Fruit fly (Drosophila melanogaster) whole organism, pupa: ENCODE measurements around the gene CG31287.

Experiments used
- CG10348 ChIP-seq: fragments of 200-800 bp; sonication (Bioruptor generic); IDR thresholded peaks from 2 replicates; pipeline ENCODE4 v1.3.6; 2022; ENCODE audit warnings: missing biosample characterization, missing genetic modification characterization
- CG12605 ChIP-seq: fragments of 200-800 bp; sonication (Bioruptor generic); IDR thresholded peaks from 2 replicates; pipeline ENCODE4 v1.3.6; 2022; ENCODE audit warnings: missing biosample characterization, missing genetic modification characterization
- CG13204 ChIP-seq: fragments of 200-800 bp; sonication (Bioruptor generic); optimal IDR thresholded peaks from 2 replicates; lab custom pipeline; 2018; ENCODE audit warnings: missing biosample characterization, mild to moderate bottlenecking, missing genetic modification characterization, moderate library complexity
- CG14655 ChIP-seq: fragments of 200-800 bp; sonication (Bioruptor generic); optimal IDR thresholded peaks from 3 replicates; lab custom pipeline; 2017; ENCODE audit warnings: mild to moderate bottlenecking, missing biosample characterization, missing genetic modification reagents, missing genetic modification characterization
- CG15710 ChIP-seq: fragments of 200-800 bp; sonication (Bioruptor generic); optimal IDR thresholded peaks from 2 replicates; lab custom pipeline; 2018; ENCODE audit warnings: missing biosample characterization, mild to moderate bottlenecking, missing genetic modification characterization, moderate library complexity
- CG17806 ChIP-seq: fragments of 200-800 bp; sonication (Bioruptor generic); optimal IDR thresholded peaks from 2 replicates; lab custom pipeline; 2018; ENCODE audit warnings: missing biosample characterization, mild to moderate bottlenecking, missing genetic modification characterization, moderate library complexity
- CG32121 ChIP-seq: fragments of 200-800 bp; sonication (Bioruptor generic); IDR thresholded peaks from 2 replicates; pipeline ENCODE4 v1.3.6; 2022; ENCODE audit warnings: missing biosample characterization, missing genetic modification characterization
- CG34367 ChIP-seq: fragments of 200-800 bp; sonication (Bioruptor generic); optimal IDR thresholded peaks from 2 replicates; lab custom pipeline; 2018; ENCODE audit warnings: missing biosample characterization, mild to moderate bottlenecking, missing genetic modification characterization
- CG4496 ChIP-seq: fragments of 200-800 bp; sonication (Bioruptor generic); IDR thresholded peaks from 3 replicates; pipeline ENCODE4 v1.3.6; 2022; ENCODE audit warnings: missing biosample characterization, missing genetic modification characterization
- CG8159 ChIP-seq: fragments of 200-800 bp; sonication (Bioruptor generic); optimal IDR thresholded peaks from 3 replicates; lab custom pipeline; 2018; ENCODE audit warnings: missing biosample characterization, mild to moderate bottlenecking, missing genetic modification characterization, moderate library complexity
- CG8301 ChIP-seq: fragments of 200-800 bp; sonication (Bioruptor generic); optimal IDR thresholded peaks from 2 replicates; lab custom pipeline; 2018; ENCODE audit warnings: missing biosample characterization, mild to moderate bottlenecking, missing genetic modification characterization
- CG9948 ChIP-seq: fragments of 200-800 bp; sonication (Bioruptor generic); optimal IDR thresholded peaks from 2 replicates; lab custom pipeline; 2018; ENCODE audit warnings: missing biosample characterization, mild to moderate bottlenecking, missing genetic modification characterization, moderate library complexity
- D1 ChIP-seq: fragments of 200-800 bp; sonication (Bioruptor generic); optimal IDR thresholded peaks from 2 replicates; lab custom pipeline; 2018; ENCODE audit warnings: missing biosample characterization, mild to moderate bottlenecking, missing genetic modification characterization, moderate library complexity
- EcR ChIP-seq: fragments of 200-800 bp; sonication (Bioruptor generic); optimal IDR thresholded peaks from 3 replicates; lab custom pipeline; 2019; ENCODE audit warnings: missing biosample characterization, missing genetic modification characterization, mild to moderate bottlenecking, moderate library complexity, missing genetic modification reagents
- Ets98B ChIP-seq: fragments of 200-800 bp; sonication (Bioruptor generic); IDR thresholded peaks from 2 replicates; pipeline ENCODE4 v1.3.6; 2022; ENCODE audit warnings: missing biosample characterization, missing genetic modification characterization
- Pif1A ChIP-seq: fragments of 200-800 bp; sonication (Bioruptor generic); optimal IDR thresholded peaks from 3 replicates; lab custom pipeline; 2016; ENCODE audit warnings: missing biosample characterization, missing genetic modification characterization
- Pif1B ChIP-seq: fragments of 200-800 bp; sonication (Bioruptor generic); optimal IDR thresholded peaks from 3 replicates; lab custom pipeline; 2016; ENCODE audit warnings: missing biosample characterization, missing genetic modification characterization
- Snoo ChIP-seq: fragments of 200-800 bp; sonication (Bioruptor generic); optimal IDR thresholded peaks from 3 replicates; lab custom pipeline; 2017; ENCODE audit warnings: missing biosample characterization, mild to moderate bottlenecking, missing genetic modification characterization, inconsistent platforms
- fd96Ca ChIP-seq: fragments of 200-800 bp; sonication (Bioruptor generic); IDR thresholded peaks from 3 replicates; pipeline ENCODE4 v1.3.6; 2022; ENCODE audit warnings: missing biosample characterization, missing genetic modification characterization
- gl ChIP-seq: fragments of 200-800 bp; sonication (Bioruptor generic); optimal IDR thresholded peaks from 2 replicates; lab custom pipeline; 2018; ENCODE audit warnings: missing biosample characterization, mild to moderate bottlenecking, missing genetic modification characterization
- rn ChIP-seq: fragments of 200-800 bp; sonication (Bioruptor generic); IDR thresholded peaks from 2 replicates; pipeline ENCODE4 v1.3.6; 2022; ENCODE audit warnings: missing biosample characterization, missing genetic modification characterization

The CG31287 gene

DNA sequence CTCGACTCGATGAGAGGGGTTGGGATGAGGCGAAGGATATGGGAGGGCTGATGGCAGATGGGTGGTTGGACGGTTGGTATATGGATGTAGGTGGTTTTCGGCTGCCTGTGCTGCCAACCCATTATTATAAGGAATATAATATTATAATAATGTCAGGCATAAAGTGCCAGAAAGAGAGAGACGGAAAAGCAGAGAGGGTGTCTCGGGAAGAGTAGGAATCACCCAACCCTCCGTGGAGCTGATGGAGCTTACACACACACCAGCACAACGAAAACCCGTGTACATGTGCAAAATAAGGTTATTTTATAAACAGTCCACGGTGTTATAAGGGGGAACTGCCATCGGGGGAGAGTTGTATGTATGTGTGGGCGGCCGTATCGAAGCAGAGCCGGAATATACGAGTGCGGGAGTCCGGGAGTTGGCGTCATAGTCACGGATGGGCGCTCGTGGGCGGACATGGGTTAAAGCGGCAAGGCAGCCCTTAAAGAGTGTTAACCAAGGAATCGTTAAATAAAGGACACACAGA is 45.4 kb downstream of the CG31287 start:
- TF ChIP-seq CG8159 (tag; lab: Kevin White, UChicago) (no peak), Pif1A (GFP tag; lab: Kevin White, UChicago) (no peak), CG32121 (GFP tag; lab: Robert Waterston, UW) (no peak), CG9948 (tag; lab: Kevin White, UChicago) (no peak), rn (GFP tag; lab: Robert Waterston, UW) (no peak), D1 (tag; lab: Kevin White, UChicago) (no peak), CG12605 (GFP tag; lab: Robert Waterston, UW) (no peak), CG4496 (GFP tag; lab: Robert Waterston, UW) (no peak), Pif1B (GFP tag; lab: Kevin White, UChicago) (no peak), CG17806 (no peak), Ets98B (GFP tag; lab: Robert Waterston, UW) (no peak), CG14655 (GFP tag; lab: Kevin White, UChicago) (no peak), gl (tag; lab: Kevin White, UChicago) (no peak), fd96Ca (GFP tag; lab: Robert Waterston, UW) (no peak)

DNA sequence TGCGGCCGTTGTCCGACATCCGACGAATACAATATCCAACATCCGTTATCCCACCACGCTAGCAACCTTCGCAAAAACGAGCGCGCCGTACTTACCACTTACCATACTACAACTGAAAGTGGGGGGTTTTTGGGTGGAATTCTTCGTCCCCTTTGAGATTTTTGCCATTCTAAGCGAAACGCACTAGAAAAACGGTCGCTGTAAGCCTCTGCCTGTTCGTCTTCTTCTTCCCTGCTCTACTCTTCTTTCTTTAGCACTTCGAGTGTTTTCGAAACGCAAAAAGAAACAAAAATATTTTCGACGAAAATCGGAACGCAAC is 46.3 kb downstream of the CG31287 start:
- TF ChIP-seq CG4496 (GFP tag; lab: Robert Waterston, UW): no peak
- TF ChIP-seq CG9948 (tag; lab: Kevin White, UChicago): no peak
- TF ChIP-seq CG10348 (GFP tag; lab: Robert Waterston, UW): no peak

DNA sequence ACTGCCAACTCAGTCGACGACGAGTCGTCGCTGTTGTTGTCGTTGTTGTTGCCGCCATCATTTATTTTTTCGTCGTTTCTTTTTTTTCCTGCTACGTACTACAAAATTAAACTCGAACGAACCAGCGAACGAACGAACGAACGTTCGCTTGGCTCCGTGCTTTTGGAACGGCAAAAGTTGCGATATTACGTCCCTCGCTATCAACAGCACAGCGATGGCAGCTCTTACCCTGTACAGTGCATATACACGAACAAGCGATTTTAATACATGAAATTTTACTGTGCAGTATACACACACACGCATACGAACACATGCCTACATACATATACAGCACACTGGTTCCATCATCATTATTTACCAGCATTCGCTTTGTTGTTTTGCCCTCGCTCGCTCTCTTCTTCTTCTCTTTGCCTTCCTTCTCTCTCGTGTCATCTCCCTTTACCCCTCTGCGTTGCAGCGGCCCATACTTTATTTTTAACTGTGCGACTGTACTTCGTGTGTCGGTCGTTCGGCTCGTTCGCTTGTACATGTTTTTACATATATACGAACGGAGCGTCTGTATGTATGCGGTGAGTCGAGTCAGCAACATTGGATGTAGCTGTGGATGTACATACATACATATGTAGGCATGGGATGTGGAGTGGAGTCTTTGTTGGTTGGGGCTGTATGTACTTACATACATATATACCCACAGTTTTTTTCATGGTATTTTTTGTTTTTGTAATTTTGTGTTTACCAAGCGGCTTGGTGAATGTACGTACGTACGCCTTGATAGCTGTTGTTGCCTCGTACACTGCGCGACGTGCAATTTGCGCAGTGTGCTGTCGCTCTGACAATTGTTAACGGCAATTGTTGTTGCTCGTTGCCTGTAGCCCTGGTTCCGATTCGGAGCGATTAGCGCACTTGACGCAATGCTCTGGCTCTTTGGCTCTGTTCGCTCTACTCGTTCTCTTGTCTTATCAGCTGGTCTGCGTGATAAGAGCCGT is 47.0 kb downstream of the CG31287 start:
- TF ChIP-seq rn (GFP tag; lab: Robert Waterston, UW) (no peak), CG32121 (GFP tag; lab: Robert Waterston, UW) (no peak), CG15710 (tag; lab: Kevin White, UChicago) (peak; percentile 27), CG10348 (GFP tag; lab: Robert Waterston, UW) (no peak), Snoo (peak; percentile 36), Pif1A (GFP tag; lab: Kevin White, UChicago) (peak; percentile 51), gl (tag; lab: Kevin White, UChicago) (peak; percentile 46), CG34367 (tag; lab: Kevin White, UChicago) (peak; percentile 46), CG17806 (no peak), CG9948 (tag; lab: Kevin White, UChicago) (no peak), EcR (GFP tag; lab: Kevin White, UChicago) (peak; percentile 94), CG8301 (tag; lab: Kevin White, UChicago) (no peak), D1 (tag; lab: Kevin White, UChicago) (no peak), CG14655 (GFP tag; lab: Kevin White, UChicago) (peak; percentile 52), CG4496 (GFP tag; lab: Robert Waterston, UW) (no peak), Pif1B (GFP tag; lab: Kevin White, UChicago) (peak; percentile 65), fd96Ca (GFP tag; lab: Robert Waterston, UW) (no peak), CG8159 (tag; lab: Kevin White, UChicago) (peak; percentile 22), CG12605 (GFP tag; lab: Robert Waterston, UW) (no peak), CG13204 (peak; percentile 72), Ets98B (GFP tag; lab: Robert Waterston, UW) (no peak)

DNA sequence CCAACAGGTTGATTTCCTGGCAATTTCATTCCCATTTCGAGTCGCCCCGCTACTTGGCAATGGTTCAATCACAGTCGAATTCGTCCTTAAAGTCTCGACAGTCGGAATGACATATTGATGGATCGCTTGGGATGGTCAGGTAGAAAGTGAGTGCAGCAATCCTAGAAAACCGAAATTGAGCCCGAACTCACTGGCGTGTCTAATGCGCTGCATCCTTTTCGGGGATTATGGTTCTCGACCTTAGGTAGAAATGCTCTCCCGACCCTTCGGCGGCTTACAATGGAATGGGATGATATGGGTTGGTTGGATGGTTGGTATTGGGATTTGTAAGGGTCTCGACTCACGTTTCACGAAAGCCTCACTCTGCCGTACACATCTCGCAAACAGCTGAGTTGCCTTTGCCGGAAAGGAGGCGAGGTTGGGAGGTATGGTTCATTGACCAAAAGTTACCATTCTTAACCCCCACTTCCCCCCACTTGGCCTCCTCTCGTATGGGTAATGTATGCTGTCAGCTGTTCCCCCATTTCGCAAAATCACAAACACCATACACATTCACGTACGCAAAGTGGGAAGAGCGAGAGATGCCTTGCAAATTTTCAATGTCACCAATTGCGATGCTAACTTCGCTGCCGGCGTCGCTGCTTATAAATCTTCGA is 48.2 kb downstream of the CG31287 start:
- TF ChIP-seq EcR (GFP tag; lab: Kevin White, UChicago): peak; percentile 63
- no peak for TF ChIP-seq CG34367 (tag; lab: Kevin White, UChicago)

DNA sequence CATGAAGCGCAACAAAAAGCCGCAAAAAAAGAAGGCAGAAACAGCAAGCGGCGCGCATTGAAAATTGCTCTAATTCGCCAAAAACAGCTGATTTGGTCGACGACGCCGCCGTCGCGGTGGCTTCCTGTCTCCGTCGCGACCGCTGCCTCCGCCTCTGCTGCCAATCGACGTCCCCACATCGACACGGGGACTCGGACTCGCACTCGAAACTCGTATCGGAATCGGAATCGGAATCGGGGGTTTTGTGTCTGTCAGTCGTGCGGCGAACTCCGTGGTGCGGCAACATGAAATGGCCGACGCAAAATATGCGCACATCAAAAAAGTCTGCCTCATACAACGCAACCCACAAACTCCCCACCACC is 48.7 kb downstream of the CG31287 start:
- no peak for TF ChIP-seq Pif1A (GFP tag; lab: Kevin White, UChicago)
- peak; percentile 78 for TF ChIP-seq CG13204

DNA sequence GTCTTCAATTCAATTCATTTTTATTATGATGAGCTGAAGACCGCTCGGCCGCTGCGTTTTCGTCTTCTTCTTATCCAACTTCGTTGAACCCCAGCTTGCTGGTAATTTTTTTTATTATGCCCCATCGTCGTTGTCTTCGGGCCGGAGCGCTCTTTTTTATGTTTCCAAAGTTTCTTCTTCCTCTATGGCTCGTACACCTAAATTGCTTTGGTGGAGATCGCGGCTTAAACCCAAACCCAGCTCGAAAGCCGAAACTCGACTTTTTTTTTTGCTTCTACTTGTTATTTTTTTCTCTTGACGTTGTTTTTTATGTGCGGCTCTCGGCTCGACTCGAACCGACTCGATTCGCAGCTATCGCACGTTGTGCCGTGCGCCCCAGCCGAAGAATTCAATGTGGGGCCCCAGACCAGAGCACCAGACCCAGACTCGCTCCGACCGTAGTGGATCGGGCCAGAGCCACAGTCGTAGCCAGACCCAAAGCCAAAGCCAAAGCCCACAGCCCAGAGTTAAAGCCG is 49.8 kb downstream of the CG31287 start:
- TF ChIP-seq CG17806: peak; percentile 10
- no peak for TF ChIP-seq CG9948 (tag; lab: Kevin White, UChicago)
- TF ChIP-seq gl (tag; lab: Kevin White, UChicago): peak; percentile 67
- peak; percentile 55 for TF ChIP-seq Pif1A (GFP tag; lab: Kevin White, UChicago)
- peak; percentile 70 for TF ChIP-seq EcR (GFP tag; lab: Kevin White, UChicago)
- TF ChIP-seq Pif1B (GFP tag; lab: Kevin White, UChicago): peak; percentile 45
- TF ChIP-seq CG8301 (tag; lab: Kevin White, UChicago): no peak
- TF ChIP-seq CG13204: peak; percentile 79
- TF ChIP-seq CG32121 (GFP tag; lab: Robert Waterston, UW): no peak
